Fruit fly (Drosophila melanogaster) whole organism, embryonic: Measurements from ENCODE around the gene dod.
A peak's percentile ranks its signal among the peaks of the same experiment; 100 is the strongest.

ENCODE experiments used
- Antp ChIP-seq: fragments of 200-800 bp; sonication (Bioruptor generic); optimal IDR thresholded peaks from 3 replicates; lab custom pipeline; 2016; ENCODE audit warnings: missing biosample characterization, missing genetic modification characterization
- Atf3 ChIP-seq: fragments of 200-800 bp; sonication (Bioruptor generic); optimal IDR thresholded peaks from 3 replicates; lab custom pipeline; 2016; ENCODE audit warnings: missing biosample characterization, missing genetic modification characterization
- CG11247 ChIP-seq: fragments of 200-800 bp; sonication (Bioruptor generic); IDR thresholded peaks from 2 replicates; pipeline ENCODE4 v1.3.6; 2022; ENCODE audit warnings: missing biosample characterization, missing genetic modification characterization
- CG11504 ChIP-seq: fragments of 200-800 bp; sonication (Bioruptor generic); optimal IDR thresholded peaks from 3 replicates; lab custom pipeline; 2019; ENCODE audit warnings: missing biosample characterization, mild to moderate bottlenecking, missing genetic modification characterization, moderate library complexity
- CG11723 ChIP-seq: fragments of 200-800 bp; sonication (Bioruptor generic); optimal IDR thresholded peaks from 2 replicates; lab custom pipeline; 2017; ENCODE audit warnings: missing biosample characterization, mild to moderate bottlenecking, missing genetic modification characterization
- CG13894 ChIP-seq: fragments of 200-800 bp; sonication (Bioruptor generic); optimal IDR thresholded peaks from 3 replicates; lab custom pipeline; 2018; ENCODE audit warnings: missing biosample characterization, mild to moderate bottlenecking, missing genetic modification characterization, moderate library complexity
- CG14050 ChIP-seq: fragments of 200-800 bp; sonication (Bioruptor generic); IDR thresholded peaks from 3 replicates; pipeline ENCODE4 v1.3.6; 2022; ENCODE audit warnings: missing biosample characterization, missing genetic modification characterization
- CG15514 ChIP-seq: fragments of 200-800 bp; sonication (Bioruptor generic); optimal IDR thresholded peaks from 3 replicates; lab custom pipeline; 2017; ENCODE audit warnings: missing biosample characterization, missing genetic modification characterization, mild to moderate bottlenecking, moderate library complexity, missing genetic modification reagents
- CG1647 ChIP-seq: fragments of 200-800 bp; sonication (Bioruptor generic); optimal IDR thresholded peaks from 3 replicates; lab custom pipeline; 2016; ENCODE audit warnings: missing biosample characterization, missing genetic modification characterization
- CG17361 ChIP-seq: fragments of 200-800 bp; sonication (Bioruptor generic); IDR thresholded peaks from 3 replicates; pipeline ENCODE4 v1.3.6; 2022; ENCODE audit warnings: missing biosample characterization, missing genetic modification characterization
- CG17568 ChIP-seq: fragments of 200-800 bp; sonication (Bioruptor generic); optimal IDR thresholded peaks from 2 replicates; lab custom pipeline; 2018; ENCODE audit warnings: missing biosample characterization, mild to moderate bottlenecking, missing genetic modification characterization, moderate library complexity
- CG1792 ChIP-seq: fragments of 200-800 bp; sonication (Bioruptor generic); optimal IDR thresholded peaks from 2 replicates; lab custom pipeline; 2016; ENCODE audit warnings: missing biosample characterization, missing genetic modification characterization
- CG2116 ChIP-seq: fragments of 200-800 bp; sonication (Bioruptor generic); optimal IDR thresholded peaks from 3 replicates; lab custom pipeline; 2018; ENCODE audit warnings: missing biosample characterization, mild to moderate bottlenecking, missing genetic modification characterization
- CG2875 ChIP-seq: fragments of 200-800 bp; sonication (Bioruptor generic); optimal IDR thresholded peaks from 2 replicates; lab custom pipeline; 2017; ENCODE audit warnings: missing biosample characterization, mild to moderate bottlenecking, missing genetic modification characterization, missing genetic modification reagents
- CG30403 ChIP-seq: fragments of 200-800 bp; sonication (Bioruptor generic); optimal IDR thresholded peaks from 3 replicates; lab custom pipeline; 2016; ENCODE audit warnings: missing biosample characterization, missing genetic modification characterization
- CG3065 ChIP-seq: fragments of 200-800 bp; sonication (Bioruptor generic); optimal IDR thresholded peaks from 2 replicates; lab custom pipeline; 2016; ENCODE audit warnings: missing biosample characterization, missing genetic modification characterization
- CG4424 ChIP-seq: fragments of 200-800 bp; sonication (Bioruptor generic); optimal IDR thresholded peaks from 3 replicates; lab custom pipeline; 2016; ENCODE audit warnings: missing biosample characterization, missing genetic modification characterization
- CG7357 ChIP-seq: fragments of 200-800 bp; sonication (Bioruptor generic); IDR thresholded peaks from 3 replicates; pipeline ENCODE4 v1.3.6; 2022; ENCODE audit warnings: missing biosample characterization, missing genetic modification characterization
- CG7987 ChIP-seq: fragments of 200-800 bp; sonication (Bioruptor generic); optimal IDR thresholded peaks from 2 replicates; lab custom pipeline; 2018; ENCODE audit warnings: missing biosample characterization, mild to moderate bottlenecking, missing genetic modification characterization, moderate library complexity
- CG8924 ChIP-seq: fragments of 200-800 bp; optimal IDR thresholded peaks from 3 replicates; lab custom pipeline; 2019; ENCODE audit warnings: missing biosample characterization, mild to moderate bottlenecking, missing genetic modification characterization, moderate library complexity
- CG8944 ChIP-seq: fragments of 200-800 bp; sonication (Bioruptor generic); optimal IDR thresholded peaks from 3 replicates; lab custom pipeline; 2016; ENCODE audit warnings: missing biosample characterization, missing genetic modification characterization
- Camta ChIP-seq: fragments of 200-800 bp; sonication (Bioruptor generic); optimal IDR thresholded peaks from 2 replicates; lab custom pipeline; 2016; ENCODE audit warnings: missing biosample characterization, missing genetic modification characterization
- D19A ChIP-seq: fragments of 200-800 bp; optimal IDR thresholded peaks from 3 replicates; lab custom pipeline; 2019; ENCODE audit warnings: missing biosample characterization, mild to moderate bottlenecking, missing genetic modification characterization, moderate library complexity
- Dfd ChIP-seq, 2 experiments: fragments of >200 bp; optimal IDR thresholded peaks; 2 replicates each; lab custom pipeline; 2017; ENCODE audit warnings: missing biosample characterization in 2 of 2, missing genetic modification characterization in 2 of 2
- Dp ChIP-seq: fragments of 200-800 bp; sonication (Bioruptor generic); optimal IDR thresholded peaks from 2 replicates; lab custom pipeline; 2018; ENCODE audit warnings: missing biosample characterization, mild to moderate bottlenecking, missing genetic modification characterization, moderate library complexity
- E2f2 ChIP-seq: fragments of 200-800 bp; sonication (Bioruptor generic); IDR thresholded peaks from 2 replicates; pipeline ENCODE4 v1.3.6; 2022; ENCODE audit warnings: missing biosample characterization, missing genetic modification characterization
- Fer1 ChIP-seq: fragments of 200-800 bp; sonication (Bioruptor generic); optimal IDR thresholded peaks from 2 replicates; lab custom pipeline; 2017; ENCODE audit warnings: missing biosample characterization, mild to moderate bottlenecking, missing genetic modification characterization
- H2.0 ChIP-seq: fragments of 200-800 bp; sonication (Bioruptor generic); IDR thresholded peaks from 2 replicates; pipeline ENCODE4 v1.3.6; 2022; ENCODE audit warnings: missing biosample characterization, missing genetic modification characterization
- HHEX ChIP-seq: fragments of 200-800 bp; sonication (Bioruptor generic); optimal IDR thresholded peaks from 3 replicates; lab custom pipeline; 2017; ENCODE audit warnings: missing biosample characterization, mild to moderate bottlenecking, missing genetic modification characterization, missing genetic modification reagents
- Mad ChIP-seq: fragments of 200-800 bp; sonication (Bioruptor generic); optimal IDR thresholded peaks from 2 replicates; lab custom pipeline; 2016; ENCODE audit warnings: missing biosample characterization, missing genetic modification characterization
- Ssrp ChIP-seq: fragments of 200-800 bp; sonication (Bioruptor generic); optimal IDR thresholded peaks from 2 replicates; lab custom pipeline; 2018; ENCODE audit warnings: missing biosample characterization, mild to moderate bottlenecking, missing genetic modification characterization, moderate library complexity
- Stat92E ChIP-seq, 3 experiments: fragments of >200 bp in 2 of 3; fragments of 200-800 bp in 1 of 3; sonication (Bioruptor generic) in 1 of 3; optimal IDR thresholded peaks; 2 replicates each; lab custom pipeline; 2017 to 2019; ENCODE audit warnings: missing biosample characterization in 3 of 3, missing genetic modification characterization in 3 of 3, mild to moderate bottlenecking in 1 of 3, moderate library complexity in 1 of 3
- amos ChIP-seq: fragments of 200-800 bp; sonication (Bioruptor generic); IDR thresholded peaks from 2 replicates; pipeline ENCODE4 v1.3.6; 2022; ENCODE audit warnings: missing biosample characterization, missing genetic modification characterization; ENCODE audit not compliant: partially characterized antibody
- bab2 ChIP-seq: fragments of 200-800 bp; sonication (Bioruptor generic); optimal IDR thresholded peaks from 2 replicates; lab custom pipeline; 2016; ENCODE audit warnings: missing biosample characterization, missing genetic modification characterization
- bowl ChIP-seq: fragments of 200-800 bp; sonication (Bioruptor generic); IDR thresholded peaks from 2 replicates; pipeline ENCODE4 v1.3.6; 2022; ENCODE audit warnings: missing biosample characterization, missing genetic modification characterization
- cas ChIP-seq: fragments of 200-800 bp; sonication (Bioruptor generic); IDR thresholded peaks from 2 replicates; pipeline ENCODE4 v1.3.6; 2022; ENCODE audit warnings: missing biosample characterization, missing genetic modification characterization
- ci ChIP-seq: fragments of 200-800 bp; sonication (Bioruptor generic); IDR thresholded peaks from 3 replicates; pipeline ENCODE4 v1.3.6; 2022; ENCODE audit warnings: missing biosample characterization, missing genetic modification characterization
- cwo ChIP-seq: fragments of 200-800 bp; sonication (Bioruptor generic); optimal IDR thresholded peaks from 3 replicates; lab custom pipeline; 2017; ENCODE audit warnings: missing biosample characterization, missing genetic modification characterization, mild to moderate bottlenecking, moderate library complexity, missing genetic modification reagents
- fd3F ChIP-seq: fragments of 200-800 bp; sonication (Bioruptor generic); optimal IDR thresholded peaks from 2 replicates; lab custom pipeline; 2018; ENCODE audit warnings: missing biosample characterization, mild to moderate bottlenecking, missing genetic modification characterization, moderate library complexity
- gfzf ChIP-seq: fragments of 200-800 bp; sonication (Bioruptor generic); optimal IDR thresholded peaks from 2 replicates; lab custom pipeline; 2016; ENCODE audit warnings: missing biosample characterization, mild to moderate bottlenecking, missing genetic modification characterization, moderate library complexity
- gro ChIP-seq: fragments of 200-800 bp; sonication (Bioruptor generic); optimal IDR thresholded peaks from 2 replicates; lab custom pipeline; 2016; ENCODE audit warnings: missing biosample characterization, missing genetic modification characterization
- inv ChIP-seq: fragments of 200-800 bp; sonication (Bioruptor generic); IDR thresholded peaks from 2 replicates; pipeline ENCODE4 v1.3.6; 2022; ENCODE audit warnings: missing biosample characterization, missing genetic modification characterization; ENCODE audit not compliant: partially characterized antibody
- kay ChIP-seq: fragments of 200-800 bp; sonication (Bioruptor generic); optimal IDR thresholded peaks from 2 replicates; lab custom pipeline; 2016; ENCODE audit warnings: missing biosample characterization, missing genetic modification characterization
- lab ChIP-seq: fragments of 200-800 bp; sonication (Bioruptor generic); optimal IDR thresholded peaks from 3 replicates; lab custom pipeline; 2017; ENCODE audit warnings: missing biosample characterization, missing genetic modification characterization, mild to moderate bottlenecking, moderate library complexity, missing genetic modification reagents
- org-1 ChIP-seq: fragments of 200-800 bp; sonication (Bioruptor generic); optimal IDR thresholded peaks from 2 replicates; lab custom pipeline; 2017; ENCODE audit warnings: missing biosample characterization, missing genetic modification characterization
- otp ChIP-seq: fragments of 200-800 bp; sonication (Bioruptor generic); IDR thresholded peaks from 3 replicates; pipeline ENCODE4, ENCODE4 v1.3.6; 2022; ENCODE audit warnings: missing biosample characterization, missing genetic modification characterization
- row ChIP-seq: fragments of 200-800 bp; sonication (Bioruptor generic); IDR thresholded peaks from 3 replicates; pipeline ENCODE4 v1.3.6; 2022; ENCODE audit warnings: missing biosample characterization, missing genetic modification characterization
- sens ChIP-seq: fragments of 200-800 bp; sonication (Bioruptor generic); peaks from one replicate; lab custom pipeline; 2016; ENCODE audit warnings: missing biosample characterization, missing genetic modification characterization
- slbo ChIP-seq: fragments of 200-800 bp; sonication (Bioruptor generic); IDR thresholded peaks from 2 replicates; pipeline ENCODE4 v1.3.6; 2022; ENCODE audit warnings: missing biosample characterization, missing genetic modification characterization
- ttk ChIP-seq: fragments of 200-800 bp; sonication (Bioruptor generic); IDR thresholded peaks from 2 replicates; pipeline ENCODE4 v2.1.2; 2022; ENCODE audit warnings: missing biosample characterization, missing genetic modification characterization

dod gene

dm6 chrX:21345036-21345500, at the start of gene dod (continued):
- TF ChIP-seq inv (peak; percentile 69), amos (GFP tag; lab: Robert Waterston, UW) (peak; percentile 87), D19A (tag; lab: Kevin White, UChicago) (no peak), CG11247 (0 out of 2 replicates have a peak, but pooled peaks have one; percentile 30), gfzf (GFP tag; lab: Kevin White, UChicago) (peak; percentile 95), Fer1 (GFP tag; lab: Kevin White, UChicago) (peak; percentile 63), ci (GFP tag; lab: Robert Waterston, UW) (peak; percentile 78), CG17361 (peak; percentile 38; the same call in 2 of the 3 replicates), HHEX (GFP tag; lab: Kevin White, UChicago) (peak; percentile 13), cas (GFP tag; lab: Robert Waterston, UW) (0 out of 2 replicates have a peak, but pooled peaks have one; percentile 42), CG30403 (GFP tag; lab: Kevin White, UChicago) (peak; percentile 51), CG17568 (GFP tag; lab: Kevin White, UChicago) (no peak), CG1792 (peak; percentile 25), CG3065 (GFP tag; lab: Kevin White, UChicago) (peak; percentile 9), CG11723 (GFP tag; lab: Kevin White, UChicago) (no peak), Atf3 (GFP tag; lab: Kevin White, UChicago) (peak; percentile 26), CG11504 (tag; lab: Kevin White, UChicago) (no peak), CG14050 (0 out of 3 replicates have a peak, but pooled peaks have one; percentile 14), sens (GFP tag; lab: Kevin White, UChicago) (peak; percentile 90), CG8944 (GFP tag; lab: Kevin White, UChicago) (peak; percentile 42), Camta (GFP tag; lab: Kevin White, UChicago) (peak; percentile 11), CG1647 (GFP tag; lab: Kevin White, UChicago) (no peak), org-1 (GFP tag; lab: Kevin White, UChicago) (peak; percentile 25), Stat92E (GFP tag; optimal IDR thresholded peaks at IDR 0.05; lab: Kevin White, UChicago) (peak in 1 of 3 experiments; percentile 13), CG13894 (peak; percentile 67), cwo (GFP tag; lab: Kevin White, UChicago) (peak; percentile 26), bab2 (GFP tag; lab: Kevin White, UChicago) (peak; percentile 57), CG7357 (GFP tag; lab: Robert Waterston, UW) (no peak), CG7987 (GFP tag; lab: Kevin White, UChicago) (no peak), CG2875 (peak; percentile 10), slbo (peak; percentile 72), Dp (GFP tag; lab: Kevin White, UChicago) (peak; percentile 54), Dfd (GFP tag; optimal IDR thresholded peaks at IDR 0.05; lab: Kevin White, UChicago) (no peak), Mad (peak; percentile 35), CG4424 (peak; percentile 15), E2f2 (GFP tag; lab: Robert Waterston, UW) (peak; percentile 54), kay (GFP tag; lab: Kevin White, UChicago) (peak; percentile 1), ttk (GFP tag; lab: Robert Waterston, UW) (peak; percentile 17; the same call in 1 of the 2 replicates), CG2116 (peak; percentile 72), gro (GFP tag; lab: Kevin White, UChicago) (peak; percentile 55), otp (GFP tag; lab: Robert Waterston, UW) (peak; percentile 35; the same call in 2 of the 3 replicates), fd3F (no peak), CG15514 (GFP tag; lab: Kevin White, UChicago) (peak; percentile 88), bowl (GFP tag; lab: Robert Waterston, UW) (no peak), CG8924 (tag; lab: Kevin White, UChicago) (peak; percentile 43), row (GFP tag; lab: Robert Waterston, UW) (peak; percentile 68), Antp (GFP tag; lab: Kevin White, UChicago) (peak; percentile 54), Ssrp (tag; lab: Kevin White, UChicago) (peak; percentile 16), H2.0 (GFP tag; lab: Robert Waterston, UW) (peak; percentile 48; the same call in 1 of the 2 replicates), lab (GFP tag; lab: Kevin White, UChicago) (no peak)
